Worm (Caenorhabditis elegans) whole organism, L4 larva: Measurements from ENCODE around the gene Y11D7A.19.

ENCODE experiments used
- R02D3.7 ChIP-seq: fragments of 150-350 bp; sonication (generic microtip); optimal IDR thresholded peaks from 3 replicates; lab custom pipeline; 2014; ENCODE audit warnings: missing biosample characterization, missing genetic modification characterization
- ceh-28 ChIP-seq: fragments of 150-350 bp; optimal IDR thresholded peaks from 2 replicates; lab custom pipeline; 2014; ENCODE audit warnings: missing biosample characterization, missing genetic modification reagents, missing genetic modification characterization
- egl-27 ChIP-seq: sonication (generic microtip); optimal IDR thresholded peaks from 3 replicates; lab custom pipeline; 2017; ENCODE audit warnings: missing biosample characterization, missing genetic modification reagents, missing genetic modification characterization
- lin-39 ChIP-seq: fragments of 150-350 bp; optimal IDR thresholded peaks from 2 replicates; lab custom pipeline; 2014; ENCODE audit warnings: missing biosample characterization, missing genetic modification reagents, missing genetic modification characterization
- mes-2 ChIP-seq: sonication (generic microtip); optimal IDR thresholded peaks from 2 replicates; lab custom pipeline; 2016; ENCODE audit warnings: missing genotype, mild to moderate bottlenecking, missing genetic modification characterization, missing compliant biosample characterization; ENCODE audit not compliant: poor library complexity, severe bottlenecking
- nhr-237 ChIP-seq: sonication (generic microtip); optimal IDR thresholded peaks from 2 replicates; lab custom pipeline; 2017; ENCODE audit warnings: missing biosample characterization, missing genetic modification characterization
- nhr-76 ChIP-seq: fragments of 150-350 bp; optimal IDR thresholded peaks from 2 replicates; lab custom pipeline; 2014; ENCODE audit warnings: missing biosample characterization, missing genetic modification characterization
- spr-3 ChIP-seq: fragments of 200-800 bp; sonication (Bioruptor generic); optimal IDR thresholded peaks from 2 replicates; lab custom pipeline; 2018; ENCODE audit warnings: mild to moderate bottlenecking, missing genetic modification characterization, missing compliant biosample characterization

- TF ChIP-seq lin-39 (no peak), nhr-76 (tag; lab: Kevin White, UChicago) (no peak), egl-27 (tag; lab: Kevin White, UChicago) (no peak), ceh-28 (tag; lab: Kevin White, UChicago) (no peak), nhr-237 (no peak), spr-3 (GFP tag; lab: Kevin White, UChicago) (no peak), R02D3.7 (tag; lab: Kevin White, UChicago) (no peak), mes-2 (tag; lab: Kevin White, UChicago) (no peak)
Measured at ce11 chrIV:9296285-9296684, 29.9 kb upstream of the Y11D7A.19 start, which contains the start of gene F49C12.1.
